Worm (Caenorhabditis elegans): ENCODE measurements around the gene snr-4.
A peak's percentile ranks its signal among the peaks of the same experiment; 100 is the strongest.

The snr-4 gene

DNA sequence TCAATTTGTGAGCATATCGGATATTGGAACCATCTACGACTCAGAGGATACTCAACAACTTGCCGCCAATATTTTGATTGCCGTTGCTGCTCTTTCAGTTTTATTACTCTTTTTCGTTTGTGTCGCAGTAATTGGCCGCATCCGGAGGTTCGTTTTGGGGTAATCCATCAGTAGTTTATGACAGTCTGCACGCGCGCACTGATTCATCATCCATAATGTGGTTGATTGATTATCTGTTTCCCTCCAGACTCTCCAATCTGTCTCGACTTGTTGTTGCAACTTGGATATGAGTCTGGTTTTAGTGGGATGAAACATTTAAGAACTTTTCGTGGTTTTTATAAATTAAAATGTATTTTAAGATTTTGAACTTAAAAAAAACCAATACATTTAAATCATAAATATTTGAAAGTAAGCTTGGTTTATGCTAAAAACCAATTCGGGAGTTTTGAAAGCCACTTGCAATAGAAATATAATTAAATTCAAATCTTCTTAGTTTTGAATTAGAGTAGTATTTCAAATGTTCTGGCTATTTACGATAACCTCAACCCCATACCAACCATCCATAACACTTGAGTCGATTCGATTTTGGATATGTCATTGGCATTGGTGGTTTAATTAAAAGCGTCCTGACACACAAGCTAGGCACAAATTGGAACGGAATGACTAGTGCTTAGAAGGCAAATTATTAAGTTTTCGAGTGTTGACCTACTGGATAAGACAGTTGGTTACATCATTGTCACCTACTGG lies 19.3 kb downstream of the snr-4 start:
- TF ChIP-seq snu-23 (GFP tag; optimal IDR thresholded peaks at IDR 0.05) (no peak), fkh-8 (tag; optimal IDR thresholded peaks at IDR 0.05) (no peak), unc-30 (tag; optimal IDR thresholded peaks at IDR 0.05) (no peak), alr-1 (tag; optimal IDR thresholded peaks at IDR 0.05; ENCODE audit: borderline replicate concordance) (no peak), efl-1 (optimal IDR thresholded peaks at IDR 0.05) (no peak), efl-1 (GFP tag; optimal IDR thresholded peaks at IDR 0.05 in 1 of 2) (peak in 1 of 2 experiments; percentile 53), elt-2 (tag; optimal IDR thresholded peaks at IDR 0.05) (no peak), zag-1 (tag; optimal IDR thresholded peaks at IDR 0.05) (no peak), hlh-4 (tag; optimal IDR thresholded peaks at IDR 0.05) (no peak), grh-1 (GFP tag; IDR thresholded peaks at IDR 0.05) (no peak)

DNA sequence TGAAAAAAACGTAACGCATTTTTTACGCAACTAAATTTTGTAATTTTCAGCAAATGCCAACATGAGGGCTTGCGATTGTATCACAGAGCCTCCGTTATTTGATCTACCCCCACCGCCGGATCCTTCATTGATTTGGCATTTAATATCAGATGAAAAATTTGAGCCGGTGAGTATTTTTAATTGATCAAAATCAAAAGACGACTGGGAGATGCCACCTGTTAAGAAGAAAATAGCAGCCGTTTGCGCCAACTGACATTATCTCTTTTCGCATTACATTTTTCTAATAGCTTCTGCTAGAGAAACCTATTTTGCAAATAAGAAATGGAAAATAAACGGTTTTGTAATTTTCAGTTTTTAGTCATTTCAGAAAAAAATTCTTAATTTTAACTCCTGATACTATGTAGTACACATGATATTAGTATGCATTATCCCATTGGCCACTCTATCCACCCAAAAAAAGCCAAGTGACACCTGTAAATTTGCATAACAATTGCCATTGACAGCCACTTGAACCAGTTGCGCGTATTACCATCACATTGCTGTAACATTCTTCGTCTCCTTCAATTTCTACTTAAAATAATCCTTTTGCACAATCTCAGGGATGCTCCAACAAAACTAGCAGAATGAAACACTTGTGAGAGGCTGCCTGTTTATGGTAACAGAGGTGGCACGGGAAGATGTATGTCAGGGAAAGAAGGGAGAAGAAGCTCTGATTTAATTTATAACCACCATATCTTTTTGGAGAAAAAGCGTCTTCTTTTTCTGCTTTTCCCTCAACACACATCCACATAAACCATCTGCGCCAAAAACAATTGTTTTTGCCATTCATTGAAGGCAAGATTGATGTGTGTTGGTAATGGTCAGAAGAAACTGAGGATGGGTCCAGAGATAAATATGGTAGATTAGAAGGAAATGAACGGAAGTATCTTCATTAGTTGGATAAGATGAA lies 20.9 kb downstream of the snr-4 start, which contains the start of gene F58H1.5:
Gene F58H1.5, plus strand, starts transcription at position 51 of the 949 bp plus-strand sequence.
- no peak for TF ChIP-seq pag-3 (tag; optimal IDR thresholded peaks at IDR 0.05; ENCODE audit: borderline replicate concordance, insufficient read depth)
- no peak for TF ChIP-seq efl-1 (optimal IDR thresholded peaks at IDR 0.05)
- peak in 1 of 2 experiments; percentile 82 for TF ChIP-seq efl-1 (GFP tag; optimal IDR thresholded peaks at IDR 0.05 in 1 of 2)
- TF ChIP-seq lin-14 (GFP tag; optimal IDR thresholded peaks at IDR 0.05), result peak; percentile 33

DNA sequence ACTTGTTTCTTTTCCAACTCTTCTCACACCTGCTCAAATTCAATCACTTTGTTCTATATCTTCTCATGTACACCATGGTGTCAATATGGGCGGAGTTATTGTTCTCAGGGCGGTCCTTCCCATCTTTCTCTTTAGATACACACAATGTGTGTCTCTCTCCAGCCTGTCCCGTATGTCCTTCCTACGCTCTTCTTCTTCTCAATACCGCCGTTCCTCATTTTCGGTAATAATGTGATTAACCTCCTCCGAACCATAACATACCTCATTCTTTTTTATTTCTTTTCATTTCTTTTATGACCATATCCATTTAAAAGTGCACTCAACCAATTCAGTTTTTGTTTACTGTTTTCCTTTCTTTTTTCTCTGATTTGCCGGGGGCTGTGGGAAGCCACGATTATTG lies 23.9 kb downstream of the snr-4 start:
- TF ChIP-seq dsc-1 (tag; optimal IDR thresholded peaks at IDR 0.05) (no peak), ceh-82 (tag; optimal IDR thresholded peaks at IDR 0.05) (no peak), lin-14 (GFP tag; optimal IDR thresholded peaks at IDR 0.05) (no peak), hpl-2 (GFP tag; optimal IDR thresholded peaks at IDR 0.05) (no peak), snu-23 (GFP tag; optimal IDR thresholded peaks at IDR 0.05) (no peak), xbp-1 (tag; optimal IDR thresholded peaks at IDR 0.05) (no peak), vab-15 (tag; optimal IDR thresholded peaks at IDR 0.05) (no peak), F16B12.6 (tag; optimal IDR thresholded peaks at IDR 0.05) (no peak), nhr-19 (GFP tag; conservative IDR thresholded peaks at IDR 0.05) (no peak), snpc-4 (tag; optimal IDR thresholded peaks at IDR 0.05) (no peak), Y116A8C.19 (tag; optimal IDR thresholded peaks at IDR 0.05; ENCODE audit: borderline replicate concordance) (no peak), sox-4 (tag; optimal IDR thresholded peaks at IDR 0.05) (no peak), lsy-2 (tag; optimal IDR thresholded peaks at IDR 0.05) (no peak), nhr-71 (tag; optimal IDR thresholded peaks at IDR 0.05) (no peak), rnt-1 (tag; optimal IDR thresholded peaks at IDR 0.05) (no peak)

DNA sequence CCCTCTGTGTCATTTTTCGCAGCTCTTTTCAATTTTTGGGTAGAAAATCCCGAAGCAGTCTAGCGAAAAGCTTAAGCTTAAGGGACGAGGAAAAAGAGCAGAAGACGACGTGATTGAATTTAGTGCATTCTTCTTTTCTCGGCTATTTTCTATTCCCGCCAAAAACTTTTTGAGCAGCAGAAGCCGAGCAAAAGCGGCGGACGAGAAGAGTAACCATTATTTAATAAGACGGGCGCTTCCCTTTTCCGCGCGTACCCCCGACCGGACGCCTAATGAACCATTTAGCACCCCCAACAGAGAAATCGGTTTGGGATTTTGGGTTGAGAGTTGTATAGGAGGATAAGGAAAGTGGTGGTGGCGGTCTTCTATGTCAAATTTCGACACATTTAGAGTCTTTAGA lies 25.9 kb downstream of the snr-4 start:
- TF ChIP-seq lin-14 (GFP tag; optimal IDR thresholded peaks at IDR 0.05) (peak; percentile 79), fkh-10 (GFP tag; optimal IDR thresholded peaks at IDR 0.05) (peak; percentile 58), snpc-4 (tag; optimal IDR thresholded peaks at IDR 0.05) (no peak), ces-1 (GFP tag; optimal IDR thresholded peaks at IDR 0.05) (peak; percentile 77)

DNA sequence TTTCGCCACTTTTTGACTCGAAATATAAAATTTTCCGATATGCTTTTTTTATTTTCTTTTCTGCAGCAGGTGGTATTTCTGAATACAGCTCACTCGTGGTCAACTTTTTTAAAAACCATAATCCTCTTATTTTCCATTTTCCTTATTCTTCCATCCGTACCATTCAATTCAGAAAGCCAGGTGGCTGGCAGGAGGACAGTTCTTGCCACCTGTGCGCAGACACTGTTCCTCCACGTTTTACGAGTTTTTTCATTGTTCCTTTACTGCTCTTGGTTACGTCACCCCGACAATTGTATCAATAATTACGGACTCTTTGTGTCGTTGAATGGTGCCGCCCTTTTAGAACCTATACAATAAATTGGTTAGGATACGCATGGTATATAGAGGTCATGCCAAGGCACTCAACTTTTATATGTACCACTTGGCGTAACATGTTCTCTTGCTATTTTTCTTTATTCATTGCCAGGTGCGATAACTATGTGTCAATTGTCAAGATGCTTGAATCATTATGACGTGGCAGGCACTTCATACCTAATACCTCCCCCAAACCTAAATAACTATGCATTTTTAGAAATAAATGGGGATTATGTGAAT lies 26.6 kb downstream of the snr-4 start:
- TF ChIP-seq zip-4 (GFP tag; optimal IDR thresholded peaks at IDR 0.05) (no peak), nhr-85 (tag) (peak; percentile 25), nhr-11 (tag; optimal IDR thresholded peaks at IDR 0.05) (no peak)
